Fruit fly (Drosophila melanogaster): ENCODE data around the gene PNUTS.

Gene PNUTS

dm6 chr2L:871419-871846 is 1.2 kb downstream of the PNUTS start:
- TF ChIP-seq hth (optimal IDR thresholded peaks at IDR 0.05) = no peak
- TF ChIP-seq CG12219 (GFP tag; optimal IDR thresholded peaks at IDR 0.05) = no peak
- TF ChIP-seq Ets65A (GFP tag) = peak; percentile 87
- peak; percentile 12 for TF ChIP-seq Nf-YC (tag; optimal IDR thresholded peaks at IDR 0.05)
- TF ChIP-seq CG12769 (tag; optimal IDR thresholded peaks at IDR 0.05) = peak; percentile 53
- TF ChIP-seq maf-S (GFP tag; optimal IDR thresholded peaks at IDR 0.05) = no peak
- peak; percentile 68 for TF ChIP-seq sd (tag; optimal IDR thresholded peaks at IDR 0.05)
- no peak for TF ChIP-seq CG11093 (GFP tag; IDR thresholded peaks at IDR 0.05)
- peak; percentile 65 for TF ChIP-seq pzg (GFP tag; optimal IDR thresholded peaks at IDR 0.05)
- TF ChIP-seq CG42726 (GFP tag; IDR thresholded peaks at IDR 0.05; ENCODE audit: partially characterized antibody) = 0 out of 2 replicates have a peak, but pooled peaks have one; percentile 35
- TF ChIP-seq CG30020 (tag; optimal IDR thresholded peaks at IDR 0.05) = peak; percentile 1
- TF ChIP-seq caup (GFP tag; optimal IDR thresholded peaks at IDR 0.05; ENCODE audit: severe bottlenecking) = peak; percentile 17
- TF ChIP-seq amos (GFP tag; IDR thresholded peaks at IDR 0.05; ENCODE audit: partially characterized antibody) = peak; percentile 33
- peak; percentile 61 for TF ChIP-seq jumu (GFP tag; optimal IDR thresholded peaks at IDR 0.05)
- TF ChIP-seq HmgD (GFP tag; optimal IDR thresholded peaks at IDR 0.05) = peak; percentile 51
- TF ChIP-seq Med (GFP tag) = peak; percentile 86
- peak; percentile 43 for TF ChIP-seq Fer1 (GFP tag; optimal IDR thresholded peaks at IDR 0.05)
- TF ChIP-seq CTCF (GFP tag; optimal IDR thresholded peaks at IDR 0.05) = peak; percentile 96
- peak; percentile 1 for TF ChIP-seq Deaf1 (tag; optimal IDR thresholded peaks at IDR 0.05)
- TF ChIP-seq CG5953 (GFP tag; IDR thresholded peaks at IDR 0.05) = no peak
- TF ChIP-seq CG34422 (GFP tag; IDR thresholded peaks at IDR 0.05) = peak; percentile 50; the same call in 1 of the 3 replicates
- TF ChIP-seq mld (GFP tag; IDR thresholded peaks at IDR 0.05; ENCODE audit: partially characterized antibody) = no peak
- no peak for TF ChIP-seq cas (GFP tag; IDR thresholded peaks at IDR 0.05)
- peak; percentile 20; the same call in 1 of the 3 replicates for TF ChIP-seq HLH4C (GFP tag; IDR thresholded peaks at IDR 0.05; ENCODE audit: partially characterized antibody)
- TF ChIP-seq CG3838 (GFP tag; optimal IDR thresholded peaks at IDR 0.05) = no peak
- peak; percentile 38 for TF ChIP-seq CG1832 (GFP tag; optimal IDR thresholded peaks at IDR 0.05)
- TF ChIP-seq dmrt11E (tag; optimal IDR thresholded peaks at IDR 0.05) = no peak
- TF ChIP-seq CG8281 (tag; optimal IDR thresholded peaks at IDR 0.05) = no peak
- TF ChIP-seq CG2199 (GFP tag; IDR thresholded peaks at IDR 0.05) = peak; percentile 61; the same call in 1 of the 3 replicates
- peak; percentile 36 for TF ChIP-seq Sin3A (optimal IDR thresholded peaks at IDR 0.05)
- peak; percentile 10; the same call in 1 of the 3 replicates for TF ChIP-seq CG16813 (GFP tag; IDR thresholded peaks at IDR 0.05; ENCODE audit: partially characterized antibody)
- TF ChIP-seq CG3065 (GFP tag; optimal IDR thresholded peaks at IDR 0.05) = peak; percentile 1
- TF ChIP-seq CG3163 (GFP tag; optimal IDR thresholded peaks at IDR 0.05) = peak; percentile 36
- TF ChIP-seq CG11456 (GFP tag; IDR thresholded peaks at IDR 0.05) = 0 out of 3 replicates have a peak, but pooled peaks have one; percentile 27
- peak; percentile 1 for TF ChIP-seq CG18599 (GFP tag; optimal IDR thresholded peaks at IDR 0.05)
- TF ChIP-seq CG8478 (optimal IDR thresholded peaks at IDR 0.05) = peak; percentile 88
- TF ChIP-seq Ravus (GFP tag; IDR thresholded peaks at IDR 0.05) = no peak
- peak; percentile 30 for TF ChIP-seq Atf3 (GFP tag; optimal IDR thresholded peaks at IDR 0.05)
- peak; percentile 23 for TF ChIP-seq stwl (tag; optimal IDR thresholded peaks at IDR 0.05)
- TF ChIP-seq CG6254 (GFP tag; optimal IDR thresholded peaks at IDR 0.05) = no peak
- peak; percentile 36 for TF ChIP-seq HmgZ (tag; optimal IDR thresholded peaks at IDR 0.05)
- peak; percentile 50 for TF ChIP-seq sob (GFP tag; IDR thresholded peaks at IDR 0.05)
- TF ChIP-seq Dll (GFP tag; IDR thresholded peaks at IDR 0.05; ENCODE audit: partially characterized antibody) = no peak
- no peak for TF ChIP-seq Oaz (GFP tag; IDR thresholded peaks at IDR 0.05)
- TF ChIP-seq NC2β (GFP tag; optimal IDR thresholded peaks at IDR 0.05) = peak; percentile 19
- TF ChIP-seq Doc3 (GFP tag; IDR thresholded peaks at IDR 0.05; ENCODE audit: partially characterized antibody) = no peak
- TF ChIP-seq CG12104 (GFP tag; optimal IDR thresholded peaks at IDR 0.05) = peak; percentile 34
- TF ChIP-seq slp2 (GFP tag; optimal IDR thresholded peaks at IDR 0.05) = no peak
- no peak for TF ChIP-seq Hsf (GFP tag; optimal IDR thresholded peaks at IDR 0.05)
- TF ChIP-seq ERR (GFP tag; optimal IDR thresholded peaks at IDR 0.05) = peak; percentile 30
- TF ChIP-seq bowl (GFP tag; IDR thresholded peaks at IDR 0.05) = no peak
- peak; percentile 17 for TF ChIP-seq CG3281 (GFP tag; optimal IDR thresholded peaks at IDR 0.05)

All from whole organism, embryonic.